Fruit fly (Drosophila melanogaster): ENCODE results near the gene Ttc30.

DNA sequence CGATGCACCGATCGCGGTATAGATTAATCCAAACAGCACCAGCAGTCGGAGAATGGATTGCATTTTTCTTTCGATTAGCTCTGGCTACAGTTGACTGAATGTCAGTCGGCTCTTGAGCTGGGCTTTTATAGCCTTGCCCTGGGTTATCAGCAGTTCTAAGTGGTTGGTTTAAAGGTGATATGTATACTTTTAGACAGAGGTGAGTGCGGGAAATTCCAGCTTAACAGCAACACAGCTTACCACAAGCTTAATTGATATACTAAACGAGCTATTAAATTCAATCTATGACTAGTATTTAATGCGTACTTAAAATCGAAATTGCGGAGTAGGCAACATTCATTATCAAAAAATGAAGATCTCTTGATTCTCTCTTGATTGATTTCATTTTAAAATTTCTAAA, 36.2 kb downstream of the Ttc30 start, which contains the start of gene CG9928:
- TF ChIP-seq psq (GFP tag; optimal IDR thresholded peaks at IDR 0.05) (no peak), brk (GFP tag; optimal IDR thresholded peaks at IDR 0.05) (no peak)
